Worm (Caenorhabditis elegans) whole organism, L1 larva: Measurements from ENCODE around the gene srw-41.

Experiments
- mdl-1 ChIP-seq, 2 experiments: fragments of 150-350 bp; optimal IDR thresholded peaks; 2 replicates each; lab custom pipeline; 2014 to 2017; ENCODE audit warnings: missing biosample characterization in 2 of 2, missing genetic modification characterization in 2 of 2, inconsistent platforms in 1 of 2
- nhr-12 ChIP-seq: sonication (generic microtip); optimal IDR thresholded peaks from 2 replicates; lab custom pipeline; 2017; ENCODE audit warnings: missing biosample characterization, missing genetic modification characterization
- snpc-4 ChIP-seq: fragments of 150-350 bp; optimal IDR thresholded peaks from 2 replicates; lab custom pipeline; 2014; ENCODE audit warnings: missing biosample characterization, missing genetic modification characterization
- ztf-4 ChIP-seq: fragments of 150-350 bp; optimal IDR thresholded peaks from 2 replicates; lab custom pipeline; 2014; ENCODE audit warnings: missing biosample characterization, missing genetic modification characterization

DNA sequence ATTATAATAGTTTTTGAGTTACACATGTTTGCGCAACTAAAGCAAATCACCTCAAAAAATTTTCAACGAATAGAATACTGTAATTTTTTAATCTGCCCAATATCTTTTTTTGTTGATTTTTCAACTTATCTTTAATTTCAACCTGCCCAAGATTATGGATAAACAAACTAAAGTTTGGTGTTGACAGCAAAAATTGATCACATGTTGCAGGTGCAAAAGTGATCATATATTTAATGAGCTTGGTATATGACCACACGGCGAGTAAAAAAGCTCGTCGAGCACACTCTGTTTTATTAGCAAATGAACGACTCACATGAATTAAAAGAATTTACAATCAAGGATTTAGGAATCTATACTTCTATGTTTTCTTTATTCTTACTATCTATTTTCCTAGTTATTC, 21.7 kb upstream of the srw-41 start, which contains the start of gene srz-1:
- TF ChIP-seq snpc-4 (tag; lab: Kevin White, UChicago) (no peak), ztf-4 (no peak), mdl-1 (tag; optimal IDR thresholded peaks at IDR 0.05; lab: Kevin White, UChicago) (no peak), nhr-12 (no peak)
